Fruit fly (Drosophila melanogaster): Measurements from ENCODE around the gene Itgbn.

Gene Itgbn

dm6 chr2L:21077849-21078248 lies 25.0 kb downstream of the Itgbn start:
- TF ChIP-seq CG8478 (optimal IDR thresholded peaks at IDR 0.05) (no peak), Dll (optimal IDR thresholded peaks at IDR 0.05) (no peak), psq (optimal IDR thresholded peaks at IDR 0.05) (no peak), pan (optimal IDR thresholded peaks at IDR 0.05) (no peak), usp (GFP tag; optimal IDR thresholded peaks at IDR 0.05) (no peak)

DNA sequence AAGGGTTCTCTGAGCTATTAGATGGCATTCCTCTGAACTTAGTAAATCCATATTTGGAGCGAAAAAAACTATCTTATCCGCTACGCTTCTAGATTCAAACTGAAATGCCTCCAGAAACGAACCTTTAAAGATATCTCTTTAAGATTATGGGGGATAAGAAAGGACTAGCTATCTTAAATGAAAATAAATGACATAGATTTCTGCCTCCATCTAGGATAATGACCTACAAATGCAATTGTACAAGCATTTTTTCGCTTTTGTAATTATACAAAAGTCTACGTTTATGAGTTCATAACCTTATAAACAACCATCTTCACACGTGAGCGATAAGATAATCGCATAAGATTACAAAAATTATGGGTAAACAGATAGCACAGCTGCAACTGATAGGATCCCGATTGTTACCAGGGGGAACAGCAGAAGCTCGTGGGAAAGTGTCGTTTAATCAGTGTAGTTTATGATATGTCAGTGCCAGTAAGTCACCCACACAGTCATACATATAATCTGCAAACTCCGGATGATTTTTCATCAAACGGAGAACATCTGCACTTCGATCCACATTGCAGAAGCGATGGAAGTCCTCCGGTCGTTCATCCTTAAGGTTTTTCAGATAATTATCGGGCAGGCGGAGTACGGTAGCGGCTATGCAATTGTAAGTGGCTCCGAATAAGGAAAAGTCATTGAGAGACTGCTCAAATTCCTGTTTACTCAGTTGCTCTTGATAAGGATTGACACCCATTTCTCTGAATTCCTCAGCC lies 29.8 kb downstream of the Itgbn start, which contains the start of gene CG33511:
CG33511 (minus strand) TSS at position 51 of the 758 bp plus-strand sequence.
- no peak for TF ChIP-seq CG8478 (optimal IDR thresholded peaks at IDR 0.05)
- no peak for TF ChIP-seq Dll (optimal IDR thresholded peaks at IDR 0.05)
- no peak for TF ChIP-seq pan (optimal IDR thresholded peaks at IDR 0.05)
- TF ChIP-seq EcR (GFP tag; optimal IDR thresholded peaks at IDR 0.05): no peak
- TF ChIP-seq usp (GFP tag; optimal IDR thresholded peaks at IDR 0.05): no peak
- TF ChIP-seq psq (optimal IDR thresholded peaks at IDR 0.05): no peak

dm6 chr2L:21084268-21084667 lies 31.4 kb downstream of the Itgbn start, which contains the start of gene CG33510:
TSS of gene CG33510 (minus strand) at chr2L:21084326.
- no peak for TF ChIP-seq EcR (GFP tag; optimal IDR thresholded peaks at IDR 0.05)
- no peak for TF ChIP-seq Dll (optimal IDR thresholded peaks at IDR 0.05)
- TF ChIP-seq psq (optimal IDR thresholded peaks at IDR 0.05): no peak
- no peak for TF ChIP-seq CG8478 (optimal IDR thresholded peaks at IDR 0.05)
- TF ChIP-seq pan (optimal IDR thresholded peaks at IDR 0.05): no peak
- TF ChIP-seq usp (GFP tag; optimal IDR thresholded peaks at IDR 0.05): no peak

DNA sequence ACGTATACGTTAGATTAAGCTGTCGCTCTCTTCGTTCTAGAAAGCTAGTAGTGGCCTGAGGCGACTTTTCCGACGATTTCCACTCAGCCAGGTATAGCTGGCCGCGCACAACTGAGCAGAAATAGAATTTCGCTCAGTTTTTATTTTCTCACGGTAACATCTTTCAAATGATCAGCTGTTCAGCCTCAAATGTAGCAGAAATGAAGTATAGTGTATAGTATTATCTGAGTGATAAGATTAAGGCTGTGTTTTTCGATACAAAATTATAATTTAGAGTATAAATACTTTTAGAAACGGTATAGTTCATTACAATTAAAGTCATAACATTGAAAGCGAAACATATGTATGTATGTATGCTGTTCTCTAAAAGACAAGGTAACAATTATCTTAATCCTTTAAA lies 33.6 kb downstream of the Itgbn start, which contains the start of gene CG33509:
CG33509 (minus strand) TSS at position 101 of the 400 bp plus-strand sequence.
- TF ChIP-seq usp (GFP tag; optimal IDR thresholded peaks at IDR 0.05) (no peak), psq (optimal IDR thresholded peaks at IDR 0.05) (no peak), EcR (GFP tag; optimal IDR thresholded peaks at IDR 0.05) (no peak), Dll (optimal IDR thresholded peaks at IDR 0.05) (no peak), pan (optimal IDR thresholded peaks at IDR 0.05) (no peak), CG8478 (optimal IDR thresholded peaks at IDR 0.05) (no peak)

- TF ChIP-seq Dll (optimal IDR thresholded peaks at IDR 0.05) (no peak), CG8478 (optimal IDR thresholded peaks at IDR 0.05) (no peak), usp (GFP tag; optimal IDR thresholded peaks at IDR 0.05) (no peak), pan (optimal IDR thresholded peaks at IDR 0.05) (no peak), psq (optimal IDR thresholded peaks at IDR 0.05) (no peak), EcR (GFP tag; optimal IDR thresholded peaks at IDR 0.05) (no peak)
Measured at dm6 chr2L:21088651-21089050, 35.8 kb downstream of the Itgbn start, which contains the start of gene ppk13. TSS of gene ppk13 (minus strand) at chr2L:21088751.

dm6 chr2L:21089075-21089474 lies 36.2 kb downstream of the Itgbn start, which contains the start of gene CG9259:
TSS of gene CG9259 (plus strand) at chr2L:21089375.
- TF ChIP-seq Dll (optimal IDR thresholded peaks at IDR 0.05): no peak
- TF ChIP-seq CG8478 (optimal IDR thresholded peaks at IDR 0.05): no peak
- TF ChIP-seq psq (optimal IDR thresholded peaks at IDR 0.05): no peak
- no peak for TF ChIP-seq EcR (GFP tag; optimal IDR thresholded peaks at IDR 0.05)
- TF ChIP-seq pan (optimal IDR thresholded peaks at IDR 0.05): no peak
- no peak for TF ChIP-seq usp (GFP tag; optimal IDR thresholded peaks at IDR 0.05)

- TF ChIP-seq Dll (optimal IDR thresholded peaks at IDR 0.05): no peak
- no peak for TF ChIP-seq CG8478 (optimal IDR thresholded peaks at IDR 0.05)
Measured at dm6 chr2L:21090958-21091357, 38.1 kb downstream of the Itgbn start, which contains the start of gene CG14397. TSS of gene CG14397 (plus strand) at chr2L:21091227.

DNA sequence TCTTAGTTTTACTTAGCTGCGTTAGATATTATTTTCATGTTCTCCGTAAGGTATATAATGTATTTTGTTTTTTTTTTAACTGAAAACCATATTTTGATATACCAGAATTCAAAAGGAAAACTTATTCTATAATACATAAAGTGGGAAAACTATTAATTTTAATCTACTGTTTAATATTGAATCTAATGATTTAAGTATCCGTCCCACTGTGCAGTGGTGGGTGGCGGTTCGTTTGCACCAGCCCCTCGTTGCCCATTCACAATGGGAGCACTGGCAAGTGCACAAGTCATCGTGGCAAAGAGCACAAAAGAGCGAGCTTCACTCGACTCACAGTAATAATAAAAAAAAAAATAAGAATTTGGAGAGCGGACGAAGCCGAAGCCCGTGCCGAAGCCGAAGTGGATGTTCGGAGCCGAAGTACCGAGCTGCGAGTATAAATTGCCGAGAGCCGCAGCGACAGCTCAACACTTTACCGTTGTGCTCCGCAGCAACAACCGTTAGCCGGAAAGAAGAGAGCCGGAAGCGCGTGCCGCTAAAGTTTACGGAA lies 43.7 kb downstream of the Itgbn start, which contains the start of gene CG34136:
CG34136 (plus strand) TSS at position 475 of the 547 bp plus-strand sequence.
- TF ChIP-seq usp (GFP tag; optimal IDR thresholded peaks at IDR 0.05) (no peak), EcR (GFP tag; optimal IDR thresholded peaks at IDR 0.05) (no peak), Dll (optimal IDR thresholded peaks at IDR 0.05) (no peak), pan (optimal IDR thresholded peaks at IDR 0.05) (no peak), psq (optimal IDR thresholded peaks at IDR 0.05) (no peak), CG8478 (optimal IDR thresholded peaks at IDR 0.05) (no peak)

DNA sequence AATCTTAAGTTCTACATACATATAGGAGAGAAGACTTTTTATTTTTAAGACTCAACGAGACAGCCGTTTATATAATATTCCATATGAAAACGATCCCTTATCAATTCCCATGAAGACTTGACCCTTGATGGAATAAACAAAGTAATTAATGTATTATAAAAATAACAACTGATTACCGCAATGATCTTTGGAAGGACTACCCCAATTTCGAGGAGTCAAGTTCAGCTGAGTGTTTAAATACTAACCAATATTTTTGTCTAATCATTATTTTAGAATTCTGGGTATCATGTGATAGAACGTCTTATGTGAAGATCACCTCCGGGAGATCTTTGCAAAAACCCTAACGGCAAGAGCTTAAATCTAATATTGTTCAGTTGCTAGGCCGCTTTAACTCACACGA lies 45.0 kb downstream of the Itgbn start:
- TF ChIP-seq usp (GFP tag; optimal IDR thresholded peaks at IDR 0.05) (no peak), pan (optimal IDR thresholded peaks at IDR 0.05) (no peak), Dll (optimal IDR thresholded peaks at IDR 0.05) (no peak), psq (optimal IDR thresholded peaks at IDR 0.05) (no peak), CG8478 (optimal IDR thresholded peaks at IDR 0.05) (no peak), EcR (GFP tag; optimal IDR thresholded peaks at IDR 0.05) (no peak)

DNA sequence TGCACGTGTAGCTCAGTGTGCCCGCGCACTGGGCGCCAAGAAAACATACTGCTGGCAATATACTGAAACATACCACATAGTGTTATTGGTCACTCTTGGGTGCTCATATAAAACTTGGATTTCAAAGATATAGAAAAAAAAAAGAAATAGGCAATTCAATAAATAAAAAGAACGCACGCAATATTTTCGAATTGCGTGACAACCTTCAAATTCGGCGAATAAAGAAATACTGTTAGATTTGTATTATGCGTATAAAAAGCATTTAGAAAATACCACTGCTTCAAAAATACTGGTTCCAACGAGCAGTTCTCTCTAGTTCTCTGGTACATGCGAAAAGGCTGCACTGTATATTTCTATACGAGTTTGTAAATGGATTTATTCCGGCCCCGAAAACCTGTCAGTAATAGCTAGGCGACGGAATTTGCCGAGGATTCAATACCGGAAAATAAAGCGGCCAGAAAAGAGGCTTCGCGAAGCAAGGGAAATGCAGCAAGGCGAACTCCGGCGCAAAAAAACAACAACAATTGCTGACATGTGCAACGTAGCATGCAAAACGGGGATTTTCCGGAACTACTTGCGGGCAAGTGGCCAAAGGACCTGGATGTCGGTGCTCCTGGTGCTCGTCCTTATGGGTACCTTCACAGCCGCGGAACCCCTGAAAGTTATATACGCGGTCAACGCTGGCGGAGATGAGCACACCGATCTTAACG lies 49.7 kb downstream of the Itgbn start, which contains the start of gene CG9257:
CG9257 (plus strand) TSS at position 345 of the 710 bp plus-strand sequence.
- TF ChIP-seq EcR (GFP tag; optimal IDR thresholded peaks at IDR 0.05): no peak

- no peak for TF ChIP-seq CG8478 (optimal IDR thresholded peaks at IDR 0.05)
- no peak for TF ChIP-seq usp (GFP tag; optimal IDR thresholded peaks at IDR 0.05)
- no peak for TF ChIP-seq EcR (GFP tag; optimal IDR thresholded peaks at IDR 0.05)
- TF ChIP-seq Dll (optimal IDR thresholded peaks at IDR 0.05): no peak
- no peak for TF ChIP-seq pan (optimal IDR thresholded peaks at IDR 0.05)
- TF ChIP-seq psq (optimal IDR thresholded peaks at IDR 0.05): no peak
Measured at dm6 chr2L:21104326-21104725, 51.5 kb downstream of the Itgbn start, which contains the start of the genes CG46307 and Nhe2. TSS of gene CG46307 (plus strand) at chr2L:21104568. TSS of gene Nhe2 (plus strand) at chr2L:21104568.

dm6 chr2L:21105127-21105526 lies 52.3 kb downstream of the Itgbn start:
- TF ChIP-seq Dll (optimal IDR thresholded peaks at IDR 0.05) (no peak), pan (optimal IDR thresholded peaks at IDR 0.05) (no peak), CG8478 (optimal IDR thresholded peaks at IDR 0.05) (no peak), usp (GFP tag; optimal IDR thresholded peaks at IDR 0.05) (no peak), psq (optimal IDR thresholded peaks at IDR 0.05) (no peak), EcR (GFP tag; optimal IDR thresholded peaks at IDR 0.05) (no peak)

Measured in whole organism.